Fruit fly (Drosophila melanogaster): ENCODE data around the gene CG14107.
A peak's percentile ranks its signal among the peaks of the same experiment; 100 is the strongest.

The CG14107 gene

DNA sequence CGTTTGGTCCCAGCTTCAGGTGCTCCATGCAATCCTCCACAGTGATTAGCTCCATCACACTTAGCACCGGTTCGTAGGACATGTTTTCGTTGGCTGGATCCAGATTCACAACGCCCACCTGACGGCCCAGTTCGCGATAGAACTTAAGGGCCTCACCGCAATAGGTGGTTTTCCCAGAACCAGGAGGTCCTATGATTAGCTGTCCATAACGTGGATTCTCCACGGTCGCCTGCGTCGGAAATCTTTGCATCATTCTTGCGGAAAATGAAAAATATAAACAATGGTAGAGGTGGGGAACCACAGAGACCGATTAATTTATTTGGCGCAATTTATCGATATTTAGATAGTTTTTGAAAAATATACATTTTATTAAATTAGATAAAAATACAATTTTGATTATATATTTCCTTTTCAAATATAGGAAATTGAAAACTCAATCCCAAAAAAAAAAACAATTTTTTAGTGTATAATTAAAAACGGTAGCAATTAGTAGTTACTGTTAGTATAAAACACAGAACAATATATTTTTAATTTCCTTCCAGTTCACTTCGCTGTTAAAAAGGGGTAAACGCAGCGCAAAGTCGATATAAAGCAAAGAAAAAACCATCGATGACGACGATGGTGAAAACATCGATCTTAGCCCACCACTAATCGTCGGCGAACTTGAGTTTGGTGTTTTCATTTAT, 31.2 kb upstream of the CG14107 start, which contains the start of the genes CG10222 and flr (continued):
- no peak for TF ChIP-seq her (GFP tag; optimal IDR thresholded peaks at IDR 0.05)
- TF ChIP-seq btn (GFP tag; optimal IDR thresholded peaks at IDR 0.05) = no peak
- no peak for TF ChIP-seq cg (GFP tag; optimal IDR thresholded peaks at IDR 0.05)
- no peak for TF ChIP-seq CG14667 (GFP tag; IDR thresholded peaks at IDR 0.05)
- TF ChIP-seq C15 (GFP tag; IDR thresholded peaks at IDR 0.05) = no peak
- no peak for TF ChIP-seq CG15696 (tag; optimal IDR thresholded peaks at IDR 0.05)
- no peak for TF ChIP-seq slp2 (GFP tag; optimal IDR thresholded peaks at IDR 0.05)
- TF ChIP-seq ATbp (GFP tag; optimal IDR thresholded peaks at IDR 0.05) = no peak
- no peak for TF ChIP-seq CG33213 (GFP tag; optimal IDR thresholded peaks at IDR 0.05)
- TF ChIP-seq Dbx (GFP tag; IDR thresholded peaks at IDR 0.05) = peak; percentile 42; the same call in 1 of the 3 replicates
- no peak for TF ChIP-seq CG3163 (GFP tag; optimal IDR thresholded peaks at IDR 0.05)
- TF ChIP-seq abd-A (tag; optimal IDR thresholded peaks at IDR 0.05) = no peak
- TF ChIP-seq Deaf1 (tag; optimal IDR thresholded peaks at IDR 0.05) = no peak
- TF ChIP-seq pzg (GFP tag; optimal IDR thresholded peaks at IDR 0.05) = peak; percentile 22
- no peak for TF ChIP-seq tll (GFP tag; optimal IDR thresholded peaks at IDR 0.05)
- no peak for TF ChIP-seq CG12071 (GFP tag; optimal IDR thresholded peaks at IDR 0.05)
- TF ChIP-seq bsh (GFP tag; optimal IDR thresholded peaks at IDR 0.05) = no peak
- peak; percentile 17 for TF ChIP-seq CG10147 (GFP tag; optimal IDR thresholded peaks at IDR 0.05)
- no peak for TF ChIP-seq Ravus (GFP tag; IDR thresholded peaks at IDR 0.05)
- TF ChIP-seq E2f1 (GFP tag; IDR thresholded peaks at IDR 0.05) = no peak
- no peak for TF ChIP-seq pita (GFP tag; optimal IDR thresholded peaks at IDR 0.05)
- TF ChIP-seq Hey (tag; optimal IDR thresholded peaks at IDR 0.05) = no peak
- no peak for TF ChIP-seq CG18599 (GFP tag; optimal IDR thresholded peaks at IDR 0.05)
- TF ChIP-seq az2 (GFP tag; optimal IDR thresholded peaks at IDR 0.05) = no peak
- 0 out of 2 replicates have a peak, but pooled peaks have one; percentile 8 for TF ChIP-seq CG9215 (GFP tag; IDR thresholded peaks at IDR 0.05)
- no peak for TF ChIP-seq Optix (GFP tag; IDR thresholded peaks at IDR 0.05)
- no peak for TF ChIP-seq CG18476 (GFP tag; optimal IDR thresholded peaks at IDR 0.05)
- no peak for TF ChIP-seq shn (GFP tag; optimal IDR thresholded peaks at IDR 0.05)
- TF ChIP-seq CG8359 (GFP tag; optimal IDR thresholded peaks at IDR 0.05; ENCODE audit: borderline replicate concordance) = no peak
- TF ChIP-seq ttk (GFP tag; IDR thresholded peaks at IDR 0.05) = no peak
- no peak for TF ChIP-seq Trl (optimal IDR thresholded peaks at IDR 0.05)
- TF ChIP-seq Trl (GFP tag; optimal IDR thresholded peaks at IDR 0.05) = no peak
- TF ChIP-seq Atf3 (GFP tag; optimal IDR thresholded peaks at IDR 0.05) = no peak
- no peak for TF ChIP-seq yki (optimal IDR thresholded peaks at IDR 0.05)
- TF ChIP-seq CG3847 (GFP tag; IDR thresholded peaks at IDR 0.05) = no peak
- TF ChIP-seq knrl (GFP tag; IDR thresholded peaks at IDR 0.05; ENCODE audit: partially characterized antibody) = peak; percentile 79
- no peak for TF ChIP-seq Jarid2 (GFP tag; optimal IDR thresholded peaks at IDR 0.05)
- TF ChIP-seq Bteb2 (GFP tag; optimal IDR thresholded peaks at IDR 0.05) = no peak
- no peak for TF ChIP-seq pan (optimal IDR thresholded peaks at IDR 0.05)
- TF ChIP-seq pan (GFP tag; optimal IDR thresholded peaks at IDR 0.05 in 1 of 2, IDR thresholded peaks at IDR 0.05 in 1 of 2) = no peak
- no peak for TF ChIP-seq Side (GFP tag; optimal IDR thresholded peaks at IDR 0.05)
- TF ChIP-seq Bdp1 (GFP tag; optimal IDR thresholded peaks at IDR 0.05) = no peak
- no peak for TF ChIP-seq Neu2 (GFP tag; optimal IDR thresholded peaks at IDR 0.05; ENCODE audit: borderline replicate concordance)
- peak; percentile 13 for TF ChIP-seq CG2712 (tag; optimal IDR thresholded peaks at IDR 0.05)
- no peak for TF ChIP-seq chn (GFP tag; optimal IDR thresholded peaks at IDR 0.05)
- TF ChIP-seq CG8290 (GFP tag; optimal IDR thresholded peaks at IDR 0.05) = peak; percentile 29
- TF ChIP-seq CG8290 (tag; optimal IDR thresholded peaks at IDR 0.05) = no peak
- TF ChIP-seq bab2 (GFP tag; optimal IDR thresholded peaks at IDR 0.05) = no peak
- TF ChIP-seq CG5953 (GFP tag; IDR thresholded peaks at IDR 0.05) = no peak
- peak; percentile 1 for TF ChIP-seq YL-1 (GFP tag; optimal IDR thresholded peaks at IDR 0.05)
- 0 out of 3 replicates have a peak, but pooled peaks have one; percentile 44 for TF ChIP-seq CG7963 (GFP tag; IDR thresholded peaks at IDR 0.05; ENCODE audit: partially characterized antibody)

Data from whole organism, embryonic.